Fruit fly (Drosophila melanogaster) whole organism, embryonic: ENCODE measurements around the gene Gr5a.

Source experiments
- Aef1 ChIP-seq: fragments of 200-800 bp; sonication (Bioruptor generic); IDR thresholded peaks from 3 replicates; pipeline ENCODE4 v1.3.6; 2022; ENCODE audit warnings: missing biosample characterization, missing genetic modification characterization
- Bdp1 ChIP-seq: fragments of 200-800 bp; sonication (Bioruptor generic); optimal IDR thresholded peaks from 3 replicates; lab custom pipeline; 2016; ENCODE audit warnings: missing biosample characterization, missing genetic modification characterization
- CG10654 ChIP-seq: fragments of 200-800 bp; sonication (Bioruptor generic); optimal IDR thresholded peaks from 2 replicates; lab custom pipeline; 2016; ENCODE audit warnings: missing biosample characterization, missing genetic modification characterization
- CG12744 ChIP-seq: fragments of 200-800 bp; sonication (Bioruptor generic); optimal IDR thresholded peaks from 2 replicates; lab custom pipeline; 2016; ENCODE audit warnings: missing biosample characterization, missing genetic modification characterization
- CG12769 ChIP-seq: fragments of 200-800 bp; sonication (Bioruptor generic); optimal IDR thresholded peaks from 2 replicates; lab custom pipeline; 2019; ENCODE audit warnings: missing biosample characterization, mild to moderate bottlenecking, missing genetic modification characterization, moderate library complexity
- CG14965 ChIP-seq: fragments of 200-800 bp; sonication (Bioruptor generic); optimal IDR thresholded peaks from 2 replicates; lab custom pipeline; 2016; ENCODE audit warnings: missing biosample characterization, missing genetic modification characterization, borderline replicate concordance
- CG16863 ChIP-seq: fragments of 200-800 bp; sonication (Bioruptor generic); optimal IDR thresholded peaks from 3 replicates; lab custom pipeline; 2016; ENCODE audit warnings: missing biosample characterization, missing genetic modification characterization
- CG17802 ChIP-seq: fragments of 200-800 bp; sonication (Bioruptor generic); optimal IDR thresholded peaks from 2 replicates; lab custom pipeline; 2018; ENCODE audit warnings: missing biosample characterization, mild to moderate bottlenecking, missing genetic modification characterization, moderate library complexity
- CG2199 ChIP-seq: fragments of 200-800 bp; sonication (Bioruptor generic); IDR thresholded peaks from 3 replicates; pipeline ENCODE4 v1.3.6; 2022; ENCODE audit warnings: missing biosample characterization, missing genetic modification characterization
- CG31224 ChIP-seq: fragments of 200-800 bp; sonication (Bioruptor generic); IDR thresholded peaks from 2 replicates; pipeline ENCODE4 v1.3.6; 2022; ENCODE audit warnings: missing biosample characterization, missing genetic modification characterization
- CG31441 ChIP-seq: fragments of 200-800 bp; sonication (Bioruptor generic); IDR thresholded peaks from 2 replicates; pipeline ENCODE4 v1.3.6; 2022; ENCODE audit warnings: missing biosample characterization, missing genetic modification characterization
- CG3281 ChIP-seq: fragments of 200-800 bp; sonication (Bioruptor generic); optimal IDR thresholded peaks from 3 replicates; lab custom pipeline; 2017; ENCODE audit warnings: missing biosample characterization, mild to moderate bottlenecking, missing genetic modification characterization
- CG4820 ChIP-seq: fragments of 200-800 bp; sonication (Bioruptor generic); optimal IDR thresholded peaks from 3 replicates; lab custom pipeline; 2016; ENCODE audit warnings: missing biosample characterization, missing genetic modification characterization
- CG7271 ChIP-seq: fragments of 200-800 bp; sonication (Bioruptor generic); optimal IDR thresholded peaks from 2 replicates; lab custom pipeline; 2018; ENCODE audit warnings: missing biosample characterization, mild to moderate bottlenecking, missing genetic modification characterization, moderate library complexity
- Chrac-16 ChIP-seq: fragments of 200-800 bp; sonication (Bioruptor generic); optimal IDR thresholded peaks from 3 replicates; lab custom pipeline; 2016; ENCODE audit warnings: missing biosample characterization, missing genetic modification characterization
- CkIIα-i1 ChIP-seq: fragments of 200-800 bp; sonication (Bioruptor generic); IDR thresholded peaks from 2 replicates; pipeline ENCODE4 v1.3.6; 2022; ENCODE audit warnings: missing biosample characterization, missing genetic modification characterization
- Dad ChIP-seq: fragments of 200-800 bp; sonication (Bioruptor generic); optimal IDR thresholded peaks from 3 replicates; lab custom pipeline; 2016; ENCODE audit warnings: missing biosample characterization, missing genetic modification characterization
- Dbx ChIP-seq: fragments of 200-800 bp; sonication (Bioruptor generic); IDR thresholded peaks from 3 replicates; pipeline ENCODE4 v1.3.6; 2022; ENCODE audit warnings: missing biosample characterization, missing genetic modification characterization
- Dll ChIP-seq: fragments of 200-800 bp; sonication (Bioruptor generic); IDR thresholded peaks from 4 replicates; pipeline ENCODE4 v1.3.6; 2022; ENCODE audit warnings: missing biosample characterization, missing genetic modification characterization; ENCODE audit not compliant: partially characterized antibody
- Dp ChIP-seq: fragments of 200-800 bp; sonication (Bioruptor generic); optimal IDR thresholded peaks from 2 replicates; lab custom pipeline; 2018; ENCODE audit warnings: missing biosample characterization, mild to moderate bottlenecking, missing genetic modification characterization, moderate library complexity
- Fer3 ChIP-seq: fragments of 200-800 bp; sonication (Bioruptor generic); optimal IDR thresholded peaks from 2 replicates; lab custom pipeline; 2018; ENCODE audit warnings: missing biosample characterization, mild to moderate bottlenecking, missing genetic modification characterization, moderate library complexity
- GATAe ChIP-seq: fragments of 200-800 bp; sonication (Bioruptor generic); conservative IDR thresholded peaks from 2 replicates; pipeline ENCODE4 v1.3.6; 2022; ENCODE audit warnings: missing biosample characterization, missing genetic modification characterization
- Hmr ChIP-seq: fragments of 200-800 bp; sonication (Bioruptor generic); optimal IDR thresholded peaks from 3 replicates; lab custom pipeline; 2017; ENCODE audit warnings: mild to moderate bottlenecking, missing biosample characterization, missing genetic modification reagents, missing genetic modification characterization
- Hr51 ChIP-seq, 2 experiments: fragments of 200-800 bp; sonication (Bioruptor generic); optimal IDR thresholded peaks; 2 replicates in 1 of 2; 3 replicates in 1 of 2; lab custom pipeline; 2016 to 2018; ENCODE audit warnings: missing biosample characterization in 2 of 2, missing genetic modification characterization in 2 of 2, mild to moderate bottlenecking in 1 of 2, moderate library complexity in 1 of 2
- Jarid2 ChIP-seq: fragments of 200-800 bp; sonication (Bioruptor generic); optimal IDR thresholded peaks from 3 replicates; lab custom pipeline; 2017; ENCODE audit warnings: mild to moderate bottlenecking, missing biosample characterization, missing genetic modification reagents, missing genetic modification characterization
- Kr ChIP-seq: fragments of 200-800 bp; sonication (Bioruptor generic); optimal IDR thresholded peaks from 2 replicates; lab custom pipeline; 2017; ENCODE audit warnings: missing biosample characterization, mild to moderate bottlenecking, missing genetic modification characterization
- Oaz ChIP-seq: fragments of 200-800 bp; sonication (Bioruptor generic); IDR thresholded peaks from 2 replicates; pipeline ENCODE4 v1.3.6; 2022; ENCODE audit warnings: missing biosample characterization, missing genetic modification characterization
- Optix ChIP-seq: fragments of 200-800 bp; sonication (Bioruptor generic); IDR thresholded peaks from 3 replicates; pipeline ENCODE4 v1.3.6; 2022; ENCODE audit warnings: missing biosample characterization, missing genetic modification characterization
- Six4 ChIP-seq: fragments of 200-800 bp; sonication (Bioruptor generic); optimal IDR thresholded peaks from 2 replicates; lab custom pipeline; 2016; ENCODE audit warnings: missing biosample characterization, missing genetic modification characterization
- Taf1 ChIP-seq: fragments of 200-800 bp; sonication (Bioruptor generic); IDR thresholded peaks from 2 replicates; pipeline ENCODE4 v1.3.6; 2022; ENCODE audit warnings: missing biosample characterization, missing genetic modification characterization
- ac ChIP-seq: fragments of 200-800 bp; sonication (Bioruptor generic); optimal IDR thresholded peaks from 3 replicates; lab custom pipeline; 2017; ENCODE audit warnings: missing biosample characterization, mild to moderate bottlenecking, missing genetic modification characterization
- disco-r ChIP-seq: fragments of 200-800 bp; sonication (Bioruptor generic); optimal IDR thresholded peaks from 2 replicates; lab custom pipeline; 2016; ENCODE audit warnings: missing biosample characterization, missing genetic modification characterization
- fd102C ChIP-seq: fragments of 200-800 bp; sonication (Bioruptor generic); optimal IDR thresholded peaks from 2 replicates; lab custom pipeline; 2018; ENCODE audit warnings: missing biosample characterization, mild to moderate bottlenecking, missing genetic modification characterization, moderate library complexity
- fu2 ChIP-seq: fragments of 200-800 bp; sonication (Bioruptor generic); optimal IDR thresholded peaks from 2 replicates; lab custom pipeline; 2016; ENCODE audit warnings: missing biosample characterization, missing genetic modification characterization
- gcm ChIP-seq: fragments of 200-800 bp; sonication (Bioruptor generic); optimal IDR thresholded peaks from 2 replicates; lab custom pipeline; 2019; ENCODE audit warnings: missing biosample characterization, mild to moderate bottlenecking, missing genetic modification characterization, moderate library complexity
- gsb ChIP-seq: fragments of 200-800 bp; sonication (Bioruptor generic); IDR thresholded peaks from 2 replicates; pipeline ENCODE4 v1.3.6; 2022; ENCODE audit warnings: missing biosample characterization, missing genetic modification characterization
- lov ChIP-seq, 2 experiments: fragments of 200-800 bp in 1 of 2; fragments of >200 bp in 1 of 2; sonication (Bioruptor generic) in 1 of 2; IDR thresholded peaks in 1 of 2; optimal IDR thresholded peaks in 1 of 2; 2 replicates in 1 of 2; 3 replicates in 1 of 2; pipeline versions ENCODE4 v1.3.6 to Lab custom; 2017 to 2022; ENCODE audit warnings: missing biosample characterization in 1 of 2, missing genetic modification characterization in 1 of 2
- nau ChIP-seq: fragments of 200-800 bp; sonication (Bioruptor generic); optimal IDR thresholded peaks from 3 replicates; lab custom pipeline; 2017; ENCODE audit warnings: missing biosample characterization, mild to moderate bottlenecking, missing genetic modification characterization, missing genetic modification reagents
- odd ChIP-seq: fragments of 200-800 bp; sonication (Bioruptor generic); optimal IDR thresholded peaks from 2 replicates; lab custom pipeline; 2017; ENCODE audit warnings: missing biosample characterization, mild to moderate bottlenecking, missing genetic modification characterization
- peb ChIP-seq: fragments of 200-800 bp; sonication (Bioruptor generic); IDR thresholded peaks from 2 replicates; pipeline ENCODE4 v1.3.6; 2022; ENCODE audit warnings: missing biosample characterization, missing genetic modification characterization
- pnt ChIP-seq: fragments of 200-800 bp; sonication (Bioruptor generic); optimal IDR thresholded peaks from 3 replicates; lab custom pipeline; 2016; ENCODE audit warnings: missing biosample characterization, missing genetic modification characterization
- sd ChIP-seq: fragments of 200-800 bp; sonication (Bioruptor generic); optimal IDR thresholded peaks from 3 replicates; lab custom pipeline; 2018; ENCODE audit warnings: missing biosample characterization, mild to moderate bottlenecking, missing genetic modification characterization, moderate library complexity
- stc ChIP-seq: fragments of 200-800 bp; sonication (Bioruptor generic); IDR thresholded peaks from 2 replicates; pipeline ENCODE4 v1.3.6; 2022; ENCODE audit warnings: missing biosample characterization, missing genetic modification characterization
- toy ChIP-seq: fragments of 200-800 bp; sonication (Bioruptor generic); IDR thresholded peaks from 2 replicates; pipeline ENCODE4 v1.3.6; 2022; ENCODE audit warnings: missing biosample characterization, missing genetic modification characterization
- zf30C ChIP-seq: fragments of 200-800 bp; sonication (Bioruptor generic); optimal IDR thresholded peaks from 3 replicates; lab custom pipeline; 2018; ENCODE audit warnings: missing biosample characterization, mild to moderate bottlenecking, missing genetic modification characterization

Gene Gr5a

DNA sequence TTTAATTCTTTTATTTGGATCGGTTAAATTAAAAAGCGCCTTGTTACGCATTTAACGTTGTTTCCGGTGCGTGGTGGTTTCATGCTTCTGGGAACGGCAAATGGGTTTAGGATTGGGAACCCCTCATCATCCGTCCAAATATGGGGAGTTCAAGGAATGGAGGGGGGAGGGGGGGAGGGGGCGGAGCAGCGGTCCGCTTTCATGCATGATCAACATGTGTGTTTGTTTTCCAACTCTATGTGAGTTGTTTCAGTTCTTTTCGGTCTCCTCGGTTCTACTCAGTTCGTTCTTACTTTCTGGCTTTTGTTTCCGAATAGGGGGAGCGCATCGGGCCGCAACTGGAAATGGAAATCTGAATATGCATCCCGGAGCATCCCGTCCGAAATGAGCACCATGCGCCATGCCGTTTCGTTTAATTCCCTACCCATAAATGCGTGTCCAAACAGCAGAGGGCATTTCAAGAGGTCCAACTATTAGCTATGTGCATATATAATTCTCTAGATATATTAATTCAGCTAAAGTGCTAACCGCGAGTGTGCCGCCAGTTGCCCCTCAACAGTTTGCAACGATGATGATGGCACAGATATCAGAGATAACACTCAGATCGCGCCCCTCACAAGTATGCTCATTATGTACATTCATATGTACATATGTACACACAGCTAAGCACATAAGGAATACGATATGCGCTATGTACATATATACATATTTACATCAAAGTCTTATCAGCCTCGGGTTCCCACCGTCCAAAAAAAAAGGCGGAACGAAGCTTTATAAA lies 2.8 kb upstream of the Gr5a start (continued):
- TF ChIP-seq fu2 (GFP tag; lab: Kevin White, UChicago): peak; percentile 22
- TF ChIP-seq CkIIα-i1 (GFP tag; lab: Robert Waterston, UW): peak; percentile 59; the same call in 1 of the 2 replicates
- no peak for TF ChIP-seq lov (optimal IDR thresholded peaks at IDR 0.05; lab: Kevin White, UChicago)
- peak; percentile 96 for TF ChIP-seq lov (GFP tag; IDR thresholded peaks at IDR 0.05; lab: Robert Waterston, UW)
- TF ChIP-seq Dll: no peak
- TF ChIP-seq Chrac-16: peak; percentile 43
- TF ChIP-seq CG17802 (tag; lab: Kevin White, UChicago): peak; percentile 55
- peak; percentile 87 for TF ChIP-seq Bdp1 (GFP tag; lab: Kevin White, UChicago)
- peak; percentile 97 for TF ChIP-seq fd102C
- TF ChIP-seq Hr51 (GFP tag; optimal IDR thresholded peaks at IDR 0.05; lab: Kevin White, UChicago): peak; percentile 72 to 89
- peak; percentile 73 for TF ChIP-seq CG14965
- peak; percentile 97 for TF ChIP-seq odd (GFP tag; lab: Kevin White, UChicago)
- peak; percentile 90 for TF ChIP-seq sd (tag; lab: Kevin White, UChicago)
- peak; percentile 85 for TF ChIP-seq CG12744 (GFP tag; lab: Kevin White, UChicago)
- peak; percentile 96 for TF ChIP-seq Hmr (GFP tag; lab: Kevin White, UChicago)
- peak; percentile 86 for TF ChIP-seq stc (GFP tag; lab: Robert Waterston, UW)
- peak; percentile 45; the same call in 2 of the 3 replicates for TF ChIP-seq Aef1 (GFP tag; lab: Robert Waterston, UW)
- peak; percentile 66; the same call in 1 of the 2 replicates for TF ChIP-seq GATAe (GFP tag; lab: Robert Waterston, UW)
- TF ChIP-seq Six4 (GFP tag; lab: Kevin White, UChicago): peak; percentile 88
- peak; percentile 85 for TF ChIP-seq Jarid2 (GFP tag; lab: Kevin White, UChicago)
- peak; percentile 51 for TF ChIP-seq Oaz (GFP tag; lab: Robert Waterston, UW)
- TF ChIP-seq Dp (GFP tag; lab: Kevin White, UChicago): peak; percentile 14
- peak; percentile 95 for TF ChIP-seq Fer3 (tag; lab: Kevin White, UChicago)
- TF ChIP-seq toy (GFP tag; lab: Robert Waterston, UW): peak; percentile 85
- no peak for TF ChIP-seq Taf1 (GFP tag; lab: Robert Waterston, UW)
- TF ChIP-seq peb (GFP tag; lab: Robert Waterston, UW): peak; percentile 69
- TF ChIP-seq CG31224 (GFP tag; lab: Robert Waterston, UW): peak; percentile 68
- peak; percentile 87 for TF ChIP-seq CG16863 (GFP tag; lab: Kevin White, UChicago)
- TF ChIP-seq zf30C (GFP tag; lab: Kevin White, UChicago): peak; percentile 28
- TF ChIP-seq gcm (GFP tag; lab: Kevin White, UChicago): peak; percentile 92
- TF ChIP-seq gsb (GFP tag; lab: Robert Waterston, UW): peak; percentile 87
- peak; percentile 80 for TF ChIP-seq CG4820
- TF ChIP-seq CG7271 (tag; lab: Kevin White, UChicago): peak; percentile 82
- peak; percentile 93 for TF ChIP-seq CG31441
- TF ChIP-seq Optix (GFP tag; lab: Robert Waterston, UW): peak; percentile 71; the same call in 1 of the 3 replicates
- peak; percentile 91 for TF ChIP-seq pnt (GFP tag; lab: Kevin White, UChicago)
- peak; percentile 94 for TF ChIP-seq ac
- peak; percentile 96 for TF ChIP-seq nau (GFP tag; lab: Kevin White, UChicago)
- TF ChIP-seq Dbx (GFP tag; lab: Robert Waterston, UW): peak; percentile 87
- TF ChIP-seq CG3281 (GFP tag; lab: Kevin White, UChicago): peak; percentile 91
- TF ChIP-seq Kr (GFP tag; lab: Kevin White, UChicago): peak; percentile 92
- peak; percentile 84 for TF ChIP-seq disco-r (GFP tag; lab: Kevin White, UChicago)
- TF ChIP-seq CG12769: peak; percentile 94
- TF ChIP-seq CG10654 (GFP tag; lab: Kevin White, UChicago): peak; percentile 87
- peak; percentile 89 for TF ChIP-seq Dad
- TF ChIP-seq CG2199 (GFP tag; lab: Robert Waterston, UW): no peak
